Worm (Caenorhabditis elegans): ENCODE measurements around the gene atg-16.1.

- TF ChIP-seq pes-1 (GFP tag; IDR thresholded peaks at IDR 0.05) = no peak
- no peak for TF ChIP-seq tra-4 (tag; optimal IDR thresholded peaks at IDR 0.05)
- no peak for TF ChIP-seq aly-1 (tag; optimal IDR thresholded peaks at IDR 0.05)
- TF ChIP-seq scrt-1 (GFP tag; IDR thresholded peaks at IDR 0.05) = no peak
- TF ChIP-seq ama-1 (optimal IDR thresholded peaks at IDR 0.05) = no peak
- no peak for TF ChIP-seq ceh-36 (tag; optimal IDR thresholded peaks at IDR 0.05)
- no peak for TF ChIP-seq ceh-13 (GFP tag; optimal IDR thresholded peaks at IDR 0.05)
- TF ChIP-seq sea-1 (GFP tag; conservative IDR thresholded peaks at IDR 0.05) = no peak
- no peak for TF ChIP-seq B0310.2 (tag; optimal IDR thresholded peaks at IDR 0.05)
- TF ChIP-seq ets-7 (tag; optimal IDR thresholded peaks at IDR 0.05) = no peak
- TF ChIP-seq flt-1 (GFP tag; IDR thresholded peaks at IDR 0.05) = no peak
These were observed 21.6 kb downstream of the atg-16.1 start, which contains the start of gene F15A8.1 for ce11 chrX:4440641-4441040.
